Worm (Caenorhabditis elegans) whole organism, L2 larva: ENCODE data around the gene C28A5.6.

ENCODE experiments used
- F13H6.1 ChIP-seq: sonication (generic microtip); optimal IDR thresholded peaks from 2 replicates; lab custom pipeline; 2016; ENCODE audit warnings: missing genetic modification characterization, missing compliant biosample characterization
- dmd-4 ChIP-seq: sonication (generic microtip); optimal IDR thresholded peaks from 2 replicates; lab custom pipeline; 2017; ENCODE audit warnings: missing biosample characterization, missing genetic modification characterization
- lin-13 ChIP-seq: fragments of 150-350 bp; optimal IDR thresholded peaks from 2 replicates; lab custom pipeline; 2014; ENCODE audit warnings: missing biosample characterization, missing genetic modification reagents, missing genetic modification characterization
- lin-39 ChIP-seq: fragments of 150-350 bp; optimal IDR thresholded peaks from 2 replicates; lab custom pipeline; 2014; ENCODE audit warnings: missing biosample characterization, missing genetic modification reagents, missing genetic modification characterization
- mdl-1 ChIP-seq, 2 experiments: fragments of 150-350 bp in 1 of 2; sonication (generic microtip) in 1 of 2; optimal IDR thresholded peaks; 2 replicates each; lab custom pipeline; 2017; ENCODE audit warnings: missing biosample characterization in 2 of 2, missing genetic modification characterization in 2 of 2
- nhr-12 ChIP-seq: fragments of 150-350 bp; optimal IDR thresholded peaks from 2 replicates; lab custom pipeline; 2014; ENCODE audit warnings: missing biosample characterization, missing genetic modification characterization
- snpc-4 ChIP-seq: fragments of 150-350 bp; optimal IDR thresholded peaks from 2 replicates; lab custom pipeline; 2014; ENCODE audit warnings: missing biosample characterization, missing genetic modification characterization
- ztf-11 ChIP-seq: sonication (generic microtip); optimal IDR thresholded peaks from 2 replicates; lab custom pipeline; 2017; ENCODE audit warnings: missing biosample characterization, missing genetic modification characterization
- ztf-4 ChIP-seq: fragments of 150-350 bp; optimal IDR thresholded peaks from 2 replicates; lab custom pipeline; 2014; ENCODE audit warnings: missing biosample characterization, missing genetic modification characterization

DNA sequence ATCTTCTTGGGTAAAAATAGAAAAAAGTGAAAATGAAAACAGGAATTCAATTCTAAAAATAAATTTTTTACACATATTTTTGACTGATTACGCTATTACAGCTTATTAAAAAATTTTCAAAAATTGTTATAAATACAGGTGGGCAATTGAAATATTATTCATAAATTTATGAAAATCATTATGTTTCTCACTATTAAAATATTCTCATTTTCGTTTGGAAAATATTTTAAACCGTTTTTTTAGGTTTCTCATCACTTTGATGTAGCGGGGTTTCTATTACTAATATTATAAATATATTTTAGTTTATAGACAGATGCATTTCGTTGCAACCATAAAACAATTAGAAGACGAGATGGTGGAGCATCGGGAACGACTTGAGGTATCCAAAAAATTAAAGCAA lies 32.2 kb downstream of the C28A5.6 start, which contains the start of gene R07E5.5:
- TF ChIP-seq mdl-1 (tag; optimal IDR thresholded peaks at IDR 0.05; lab: Kevin White, UChicago) (no peak), dmd-4 (tag; lab: Kevin White, UChicago) (no peak), lin-13 (GFP tag; lab: Kevin White, UChicago) (no peak), ztf-4 (tag; lab: Kevin White, UChicago) (no peak), ztf-11 (tag; lab: Kevin White, UChicago) (no peak), nhr-12 (no peak), F13H6.1 (tag; lab: Kevin White, UChicago) (no peak), snpc-4 (tag; lab: Kevin White, UChicago) (no peak), lin-39 (tag; lab: Kevin White, UChicago) (no peak)
